Worm (Caenorhabditis elegans): ENCODE data around the gene ZC204.12.

ce11 chrII:1682218-1682617 is 25.1 kb upstream of the ZC204.12 start, which contains the start of gene fbxb-26:
- TF ChIP-seq zag-1 (tag; optimal IDR thresholded peaks at IDR 0.05), result no peak
- TF ChIP-seq nhr-11 (tag; optimal IDR thresholded peaks at IDR 0.05), result no peak
- no peak for TF ChIP-seq tbx-2 (tag; optimal IDR thresholded peaks at IDR 0.05)
- no peak for TF ChIP-seq mdl-1 (tag; optimal IDR thresholded peaks at IDR 0.05)

All from whole organism, L1 larva.